Fruit fly (Drosophila melanogaster) whole organism, wandering third instar larva: ENCODE data around the gene alpha-Man-IIa.

Source experiments
- Abd-B ChIP-seq: fragments of >200 bp; optimal IDR thresholded peaks from 2 replicates; lab custom pipeline; 2017; ENCODE audit warnings: missing biosample characterization, missing genetic modification characterization
- CG9705 ChIP-seq: fragments of 200-800 bp; sonication (Bioruptor generic); optimal IDR thresholded peaks from 2 replicates; lab custom pipeline; 2018; ENCODE audit warnings: missing biosample characterization, mild to moderate bottlenecking, missing genetic modification characterization
- Jra ChIP-seq: sonication (Bioruptor generic); optimal IDR thresholded peaks from 2 replicates; lab custom pipeline; 2016; ENCODE audit warnings: missing biosample characterization, missing genetic modification characterization
- Mio ChIP-seq: sonication (Bioruptor generic); optimal IDR thresholded peaks from 2 replicates; lab custom pipeline; 2016; ENCODE audit warnings: missing biosample characterization, missing genetic modification characterization
- OdsH ChIP-seq: fragments of 200-800 bp; sonication (Bioruptor generic); optimal IDR thresholded peaks from 2 replicates; lab custom pipeline; 2016; ENCODE audit warnings: missing biosample characterization, mild to moderate bottlenecking, missing genetic modification characterization
- Sp1 ChIP-seq: fragments of 200-800 bp; sonication (Bioruptor generic); optimal IDR thresholded peaks from 3 replicates; lab custom pipeline; 2019; ENCODE audit warnings: missing biosample characterization, mild to moderate bottlenecking, missing genetic modification characterization, moderate library complexity
- Vsx2 ChIP-seq: fragments of 200-300, 225-300 bp; sonication (Bioruptor generic); optimal IDR thresholded peaks from 2 replicates; lab custom pipeline; 2018; ENCODE audit warnings: missing biosample characterization, missing genetic modification characterization; ENCODE audit not compliant: partially characterized antibody
- dmrt93B ChIP-seq: fragments of 200-800 bp; sonication (Bioruptor generic); optimal IDR thresholded peaks from 2 replicates; lab custom pipeline; 2018; ENCODE audit warnings: missing biosample characterization, mild to moderate bottlenecking, missing genetic modification characterization
- ey ChIP-seq: fragments of 200-800 bp; sonication (Bioruptor generic); optimal IDR thresholded peaks from 2 replicates; lab custom pipeline; 2016; ENCODE audit warnings: missing biosample characterization, missing genetic modification characterization
- lola ChIP-seq: fragments of >200 bp; optimal IDR thresholded peaks from 2 replicates; lab custom pipeline; 2017; ENCODE audit warnings: missing biosample characterization, missing genetic modification characterization
- psq ChIP-seq: fragments of 200-800 bp; sonication (Bioruptor generic); optimal IDR thresholded peaks from 3 replicates; lab custom pipeline; 2017; ENCODE audit warnings: missing biosample characterization, mild to moderate bottlenecking, missing genetic modification characterization, moderate library complexity
- rgr ChIP-seq: fragments of 200-800 bp; sonication (Bioruptor generic); optimal IDR thresholded peaks from 3 replicates; lab custom pipeline; 2016; ENCODE audit warnings: missing biosample characterization, mild to moderate bottlenecking, missing genetic modification characterization
- usp ChIP-seq: fragments of >200 bp; optimal IDR thresholded peaks from 2 replicates; lab custom pipeline; 2017; ENCODE audit warnings: missing biosample characterization, missing genetic modification characterization

dm6 chr3R:9433774-9434173, 21.4 kb downstream of the alpha-Man-IIa start:
- TF ChIP-seq Vsx2 (no peak), Sp1 (GFP tag; lab: Kevin White, UChicago) (no peak), Mio (GFP tag; lab: Kevin White, UChicago) (no peak), psq (GFP tag; lab: Kevin White, UChicago) (no peak), dmrt93B (GFP tag; lab: Kevin White, UChicago) (no peak), OdsH (no peak), usp (GFP tag; lab: Kevin White, UChicago) (no peak), Jra (no peak), rgr (GFP tag; lab: Kevin White, UChicago) (no peak), lola (GFP tag; lab: Kevin White, UChicago) (no peak), CG9705 (GFP tag; lab: Kevin White, UChicago) (no peak), Abd-B (no peak), ey (GFP tag; lab: Kevin White, UChicago) (no peak)
